Worm (Caenorhabditis elegans): Measurements from ENCODE around the gene F44E2.9.
A peak's percentile ranks its signal among the peaks of the same experiment; 100 is the strongest.

Gene F44E2.9

ce11 chrIII:8873990-8874668 is 23.8 kb upstream of the F44E2.9 start (continued):
- TF ChIP-seq cey-2 (tag; optimal IDR thresholded peaks at IDR 0.05; ENCODE audit: borderline replicate concordance, insufficient read depth) (no peak), vab-7 (GFP tag; IDR thresholded peaks at IDR 0.05) (peak; percentile 37; the same call in 1 of the 2 replicates), nhr-76 (tag; optimal IDR thresholded peaks at IDR 0.05) (no peak), mes-2 (tag; optimal IDR thresholded peaks at IDR 0.05; ENCODE audit: poor library complexity, severe bottlenecking) (peak; percentile 60), nhr-6 (tag; optimal IDR thresholded peaks at IDR 0.05) (peak; percentile 62), T26A8.4 (GFP tag; IDR thresholded peaks at IDR 0.05) (peak; percentile 36; the same call in 1 of the 2 replicates), ceh-28 (tag; optimal IDR thresholded peaks at IDR 0.05) (no peak), Y105C5A.15 (GFP tag; IDR thresholded peaks at IDR 0.05) (no peak), F44E2.7 (GFP tag; IDR thresholded peaks at IDR 0.05) (no peak), daf-12 (tag; optimal IDR thresholded peaks at IDR 0.05) (no peak), daf-16 (GFP tag; optimal IDR thresholded peaks at IDR 0.05) (peak in 1 of 2 experiments; percentile 62), daf-16 (tag; optimal IDR thresholded peaks at IDR 0.05) (no peak), zip-2 (tag; optimal IDR thresholded peaks at IDR 0.05) (no peak), Y48G9A.11 (GFP tag; IDR thresholded peaks at IDR 0.05) (no peak), hlh-30 (tag; optimal IDR thresholded peaks at IDR 0.05; ENCODE audit: insufficient read depth) (peak; percentile 56), egl-27 (tag; optimal IDR thresholded peaks at IDR 0.05) (no peak), ceh-62 (tag; optimal IDR thresholded peaks at IDR 0.05) (no peak), R02D3.7 (tag; optimal IDR thresholded peaks at IDR 0.05) (no peak), ceh-82 (tag; optimal IDR thresholded peaks at IDR 0.05) (no peak), tag-97 (GFP tag; IDR thresholded peaks at IDR 0.05) (no peak), unc-39 (tag; optimal IDR thresholded peaks at IDR 0.05) (no peak), F49E8.2 (tag; optimal IDR thresholded peaks at IDR 0.05; ENCODE audit: borderline replicate concordance) (no peak), ztf-7 (tag; optimal IDR thresholded peaks at IDR 0.05) (peak; percentile 22), aly-2 (tag; optimal IDR thresholded peaks at IDR 0.05) (no peak), fkh-10 (GFP tag; optimal IDR thresholded peaks at IDR 0.05) (peak; percentile 61), hif-1 (tag; optimal IDR thresholded peaks at IDR 0.05) (peak in 1 of 2 experiments; percentile 55), hmg-1.1 (GFP tag; IDR thresholded peaks at IDR 0.05) (peak; percentile 86), ceh-44 (GFP tag; IDR thresholded peaks at IDR 0.05) (no peak), nhr-102 (tag; optimal IDR thresholded peaks at IDR 0.05) (no peak), ama-1 (optimal IDR thresholded peaks at IDR 0.05) (peak; percentile 94), dve-1 (tag; optimal IDR thresholded peaks at IDR 0.05; ENCODE audit: insufficient read depth) (peak; percentile 38), F37D6.2 (tag; optimal IDR thresholded peaks at IDR 0.05) (peak; percentile 81), mxl-2 (GFP tag; conservative IDR thresholded peaks at IDR 0.05) (no peak), lin-15B (tag; optimal IDR thresholded peaks at IDR 0.05) (no peak), mxl-3 (GFP tag; optimal IDR thresholded peaks at IDR 0.05) (peak; percentile 43), snpc-4 (tag; optimal IDR thresholded peaks at IDR 0.05) (no peak), gei-8 (GFP tag; optimal IDR thresholded peaks at IDR 0.05) (peak; percentile 23), set-16 (GFP tag; IDR thresholded peaks at IDR 0.05) (peak; percentile 82), zag-1 (tag; optimal IDR thresholded peaks at IDR 0.05) (no peak), F10B5.3 (tag; optimal IDR thresholded peaks at IDR 0.05) (peak; percentile 21), madf-5 (GFP tag; IDR thresholded peaks at IDR 0.05) (no peak), aha-1 (tag) (peak; percentile 98), T20F7.1 (GFP tag; optimal IDR thresholded peaks at IDR 0.05) (no peak), dmd-9 (GFP tag; IDR thresholded peaks at IDR 0.05) (no peak), lir-3 (tag; optimal IDR thresholded peaks at IDR 0.05) (no peak), nhr-77 (tag; optimal IDR thresholded peaks at IDR 0.05) (no peak), spr-3 (GFP tag; optimal IDR thresholded peaks at IDR 0.05) (no peak), daf-8 (GFP tag; IDR thresholded peaks at IDR 0.05) (no peak), lin-39 (tag; optimal IDR thresholded peaks at IDR 0.05) (no peak), madf-9 (GFP tag; conservative IDR thresholded peaks at IDR 0.05) (no peak), zfp-3 (GFP tag; conservative IDR thresholded peaks at IDR 0.05) (no peak)
